Worm (Caenorhabditis elegans): ENCODE measurements around the gene F58A4.6.

The F58A4.6 gene

DNA sequence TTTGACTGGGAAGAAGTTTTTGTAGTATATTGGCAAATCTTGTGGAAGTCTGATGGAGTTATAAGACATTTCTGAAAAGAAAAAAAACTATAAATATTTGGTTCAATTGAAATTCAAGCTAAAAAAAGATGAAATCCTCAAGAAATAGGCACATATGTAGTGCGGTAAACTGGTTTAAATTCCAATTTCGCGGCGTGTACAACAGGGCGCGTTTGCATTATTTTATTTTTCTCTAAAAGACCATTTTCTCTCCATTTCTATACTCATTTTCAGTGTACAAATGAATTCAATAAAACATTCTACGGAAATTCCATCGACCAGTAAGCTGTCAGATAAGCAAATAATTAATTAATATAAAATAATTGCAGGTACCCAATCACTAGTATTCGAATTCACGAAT lies at the start of gene F58A4.6, which contains the start of gene pri-1:
Gene F58A4.6 (plus strand): TSS at position 272 of the 400 bp plus-strand sequence.
Gene pri-1 (minus strand): TSS at position 71 of the 400 bp plus-strand sequence.
- no peak for TF ChIP-seq cog-1 (tag; optimal IDR thresholded peaks at IDR 0.05)
- TF ChIP-seq flt-1 (GFP tag; IDR thresholded peaks at IDR 0.05): no peak
- no peak for TF ChIP-seq klf-2 (GFP tag; conservative IDR thresholded peaks at IDR 0.05)

DNA sequence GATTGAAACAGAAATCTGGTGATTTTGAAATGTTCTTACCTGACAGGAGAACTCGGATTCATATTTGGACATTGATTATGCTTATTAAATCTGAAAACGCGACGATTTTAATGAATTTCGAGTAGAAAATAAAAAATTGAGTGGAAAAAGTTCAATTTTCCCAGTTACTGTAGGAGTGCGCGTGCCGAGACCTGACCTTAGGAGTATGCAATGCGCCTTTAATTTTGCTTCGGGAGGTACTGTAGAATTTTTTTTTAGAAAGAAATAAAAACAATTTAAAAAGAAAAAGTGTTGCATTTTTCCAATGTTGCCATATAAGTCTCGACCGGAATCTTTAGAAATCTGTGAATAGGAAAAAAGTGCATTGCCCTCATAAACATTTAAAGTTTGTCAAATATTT lies 48.3 kb upstream of the F58A4.6 start, which contains the start of gene C48B4.11:
Gene C48B4.11 (minus strand): TSS at position 143 of the 400 bp plus-strand sequence.
- TF ChIP-seq med-1 (GFP tag; optimal IDR thresholded peaks at IDR 0.05; ENCODE audit: insufficient read depth): no peak

DNA sequence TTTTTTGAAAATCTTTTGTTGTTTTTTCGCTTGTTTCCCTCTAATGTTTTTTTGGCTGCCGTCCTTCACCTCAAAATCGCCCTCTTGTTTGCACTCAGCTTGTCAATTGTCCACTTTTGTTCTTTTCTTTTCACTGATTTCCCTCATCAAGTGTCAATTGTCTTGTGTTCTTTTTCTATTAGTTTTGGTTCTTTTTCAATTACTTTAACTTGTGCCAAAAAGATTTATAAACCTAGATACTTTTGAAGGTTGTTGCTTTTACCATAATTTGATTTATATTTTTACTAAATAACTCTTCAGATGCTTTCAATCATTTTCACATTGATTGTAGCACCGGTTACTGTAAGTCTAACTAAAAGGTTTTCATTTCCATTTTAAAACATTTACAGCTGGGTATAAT lies 45.8 kb upstream of the F58A4.6 start, which contains the start of gene C48B4.13:
Gene C48B4.13 (plus strand): TSS at position 301 of the 400 bp plus-strand sequence.
- TF ChIP-seq ztf-29 (GFP tag; IDR thresholded peaks at IDR 0.05) (no peak), med-1 (GFP tag; optimal IDR thresholded peaks at IDR 0.05; ENCODE audit: insufficient read depth) (no peak), klf-2 (GFP tag; conservative IDR thresholded peaks at IDR 0.05) (no peak), T22C8.4 (GFP tag; IDR thresholded peaks at IDR 0.05) (no peak), ztf-23 (GFP tag; IDR thresholded peaks at IDR 0.05) (no peak), ref-1 (GFP tag; conservative IDR thresholded peaks at IDR 0.05) (no peak), flt-1 (GFP tag; IDR thresholded peaks at IDR 0.05) (no peak), tab-1 (GFP tag; IDR thresholded peaks at IDR 0.05) (no peak), cog-1 (tag; optimal IDR thresholded peaks at IDR 0.05) (no peak)

DNA sequence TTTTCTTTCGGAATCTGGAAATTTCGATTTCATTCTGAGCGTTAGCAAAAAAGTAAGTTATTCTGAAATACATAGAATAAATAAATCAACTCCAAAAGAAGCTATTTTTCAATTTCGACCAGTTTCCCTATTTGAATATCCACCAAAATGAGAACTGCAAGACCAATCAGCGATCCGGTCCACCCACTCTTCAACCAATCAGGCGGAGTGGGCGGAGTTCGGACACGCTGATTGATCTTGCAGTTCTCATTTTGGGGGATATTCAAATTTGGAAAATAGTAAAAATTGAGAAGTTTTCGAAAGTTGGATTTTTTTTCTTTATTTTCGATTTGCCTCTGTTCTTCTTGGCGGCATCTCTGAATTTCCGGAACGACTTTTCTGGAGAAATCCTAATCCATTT lies 43.4 kb upstream of the F58A4.6 start:
- no peak for TF ChIP-seq ref-1 (GFP tag; conservative IDR thresholded peaks at IDR 0.05)
- TF ChIP-seq tab-1 (GFP tag; IDR thresholded peaks at IDR 0.05): no peak
- TF ChIP-seq T22C8.4 (GFP tag; IDR thresholded peaks at IDR 0.05): no peak
- TF ChIP-seq cog-1 (tag; optimal IDR thresholded peaks at IDR 0.05): no peak
- TF ChIP-seq flt-1 (GFP tag; IDR thresholded peaks at IDR 0.05): no peak
- no peak for TF ChIP-seq ztf-29 (GFP tag; IDR thresholded peaks at IDR 0.05)
- no peak for TF ChIP-seq med-1 (GFP tag; optimal IDR thresholded peaks at IDR 0.05; ENCODE audit: insufficient read depth)
- TF ChIP-seq ztf-23 (GFP tag; IDR thresholded peaks at IDR 0.05): no peak
- no peak for TF ChIP-seq klf-2 (GFP tag; conservative IDR thresholded peaks at IDR 0.05)

DNA sequence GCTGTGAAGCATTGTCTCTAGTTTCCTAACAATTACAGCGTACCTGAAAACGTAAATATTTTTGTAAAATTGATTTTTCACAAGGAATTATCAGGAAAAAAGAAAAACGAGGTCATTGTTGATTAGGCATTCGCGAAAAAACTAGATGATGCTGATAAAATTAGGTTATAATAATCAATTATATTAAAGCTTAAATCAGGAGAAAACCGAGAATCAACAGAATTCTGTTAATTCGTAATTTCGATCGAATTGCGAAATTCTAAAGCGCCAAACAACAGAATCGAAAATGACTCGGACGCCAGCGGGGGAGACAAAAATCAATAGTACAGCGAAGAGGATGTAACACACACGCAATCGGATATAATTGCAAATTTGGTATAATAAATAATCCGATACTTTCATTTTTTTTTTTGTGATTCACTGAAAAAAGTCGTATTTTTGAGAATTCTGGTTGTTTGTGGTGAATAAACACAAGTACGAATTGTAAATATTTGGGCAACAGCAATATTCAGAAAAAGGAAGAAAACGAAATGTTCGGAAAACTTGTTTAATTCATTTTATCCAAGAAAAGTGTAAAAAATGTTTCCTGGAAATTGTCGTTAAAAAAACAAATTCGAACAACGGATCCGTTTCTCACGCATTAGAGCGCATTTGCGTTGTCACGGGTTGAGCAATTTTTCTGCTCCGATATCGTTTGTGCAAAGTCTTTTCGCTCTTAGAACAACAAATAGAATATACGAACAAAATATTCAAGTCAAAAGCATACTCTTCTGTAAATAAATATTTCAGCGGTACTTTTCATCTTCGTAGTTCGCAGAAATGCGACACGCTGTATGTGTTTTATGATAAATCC lies 34.0 kb upstream of the F58A4.6 start, which contains the start of gene ced-7:
Gene ced-7 (minus strand): TSS at position 51 of the 853 bp plus-strand sequence.
- TF ChIP-seq klf-2 (GFP tag; conservative IDR thresholded peaks at IDR 0.05): no peak
- no peak for TF ChIP-seq ztf-29 (GFP tag; IDR thresholded peaks at IDR 0.05)
- no peak for TF ChIP-seq cog-1 (tag; optimal IDR thresholded peaks at IDR 0.05)
- TF ChIP-seq med-1 (GFP tag; optimal IDR thresholded peaks at IDR 0.05; ENCODE audit: insufficient read depth): no peak
- no peak for TF ChIP-seq ref-1 (GFP tag; conservative IDR thresholded peaks at IDR 0.05)
- TF ChIP-seq ztf-23 (GFP tag; IDR thresholded peaks at IDR 0.05): no peak

DNA sequence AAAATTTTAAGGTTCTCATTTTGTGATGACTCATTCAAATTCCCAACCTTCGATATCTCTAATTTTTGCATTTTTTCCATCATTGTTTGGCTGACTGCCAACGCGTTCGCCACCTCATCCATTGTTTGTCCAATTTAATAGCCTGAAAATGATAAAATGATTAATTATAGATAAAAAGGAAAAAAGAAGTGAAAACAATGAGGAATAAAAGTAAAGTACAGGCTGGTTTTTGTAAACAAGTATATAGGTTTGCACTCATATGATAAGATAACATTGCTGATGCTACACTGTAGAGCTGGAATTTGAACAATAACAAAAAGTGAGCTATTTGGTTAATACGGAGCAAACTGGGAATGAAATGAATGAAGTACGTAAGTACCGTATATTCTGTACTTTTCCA lies 32.0 kb upstream of the F58A4.6 start, which contains the start of gene C48B4.3:
Gene C48B4.3 (minus strand): TSS at position 149 of the 400 bp plus-strand sequence.
- TF ChIP-seq ztf-23 (GFP tag; IDR thresholded peaks at IDR 0.05): no peak
- TF ChIP-seq med-1 (GFP tag; optimal IDR thresholded peaks at IDR 0.05; ENCODE audit: insufficient read depth): no peak
- TF ChIP-seq klf-2 (GFP tag; conservative IDR thresholded peaks at IDR 0.05): no peak
- TF ChIP-seq flt-1 (GFP tag; IDR thresholded peaks at IDR 0.05): no peak
- no peak for TF ChIP-seq T22C8.4 (GFP tag; IDR thresholded peaks at IDR 0.05)
- TF ChIP-seq tab-1 (GFP tag; IDR thresholded peaks at IDR 0.05): no peak
- no peak for TF ChIP-seq ztf-29 (GFP tag; IDR thresholded peaks at IDR 0.05)
- TF ChIP-seq cog-1 (tag; optimal IDR thresholded peaks at IDR 0.05): no peak
- no peak for TF ChIP-seq ref-1 (GFP tag; conservative IDR thresholded peaks at IDR 0.05)

DNA sequence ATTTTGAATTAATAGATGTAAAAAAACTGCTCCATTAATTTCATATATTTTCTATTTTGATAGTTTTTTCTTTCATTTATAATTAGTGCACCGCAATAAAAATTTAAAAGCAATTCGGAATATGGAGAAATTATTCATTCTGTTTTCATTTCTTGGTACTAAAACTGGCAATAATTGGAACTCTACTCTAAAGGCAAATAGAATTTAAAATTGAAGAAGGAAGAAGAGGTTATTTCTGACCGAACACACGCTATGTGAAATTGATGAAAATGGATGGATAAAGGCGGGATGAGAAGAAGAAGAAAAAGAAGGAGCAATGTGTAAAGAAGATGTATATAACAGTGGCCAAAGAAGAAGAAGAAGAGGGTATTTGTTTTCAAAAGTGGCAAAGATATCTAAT lies 31.1 kb upstream of the F58A4.6 start:
- TF ChIP-seq ztf-23 (GFP tag; IDR thresholded peaks at IDR 0.05): no peak
- TF ChIP-seq tab-1 (GFP tag; IDR thresholded peaks at IDR 0.05): no peak
- TF ChIP-seq med-1 (GFP tag; optimal IDR thresholded peaks at IDR 0.05; ENCODE audit: insufficient read depth): no peak
- TF ChIP-seq ztf-29 (GFP tag; IDR thresholded peaks at IDR 0.05): no peak
- no peak for TF ChIP-seq cog-1 (tag; optimal IDR thresholded peaks at IDR 0.05)
- TF ChIP-seq ref-1 (GFP tag; conservative IDR thresholded peaks at IDR 0.05): no peak
- TF ChIP-seq klf-2 (GFP tag; conservative IDR thresholded peaks at IDR 0.05): no peak
- TF ChIP-seq flt-1 (GFP tag; IDR thresholded peaks at IDR 0.05): no peak
- no peak for TF ChIP-seq T22C8.4 (GFP tag; IDR thresholded peaks at IDR 0.05)

- TF ChIP-seq flt-1 (GFP tag; IDR thresholded peaks at IDR 0.05): no peak
- no peak for TF ChIP-seq ztf-29 (GFP tag; IDR thresholded peaks at IDR 0.05)
- no peak for TF ChIP-seq ref-1 (GFP tag; conservative IDR thresholded peaks at IDR 0.05)
- no peak for TF ChIP-seq ztf-23 (GFP tag; IDR thresholded peaks at IDR 0.05)
- no peak for TF ChIP-seq klf-2 (GFP tag; conservative IDR thresholded peaks at IDR 0.05)
Measured at ce11 chrIII:9585314-9585713, 29.0 kb upstream of the F58A4.6 start.

ce11 chrIII:9590212-9590611 lies 24.1 kb upstream of the F58A4.6 start:
- TF ChIP-seq cog-1 (tag; optimal IDR thresholded peaks at IDR 0.05) (no peak), med-1 (GFP tag; optimal IDR thresholded peaks at IDR 0.05; ENCODE audit: insufficient read depth) (no peak), ztf-29 (GFP tag; IDR thresholded peaks at IDR 0.05) (no peak), T22C8.4 (GFP tag; IDR thresholded peaks at IDR 0.05) (no peak), ref-1 (GFP tag; conservative IDR thresholded peaks at IDR 0.05) (no peak), tab-1 (GFP tag; IDR thresholded peaks at IDR 0.05) (no peak), ztf-23 (GFP tag; IDR thresholded peaks at IDR 0.05) (no peak), klf-2 (GFP tag; conservative IDR thresholded peaks at IDR 0.05) (no peak), flt-1 (GFP tag; IDR thresholded peaks at IDR 0.05) (no peak)

ce11 chrIII:9592118-9592517 lies 22.2 kb upstream of the F58A4.6 start, which contains the start of gene acox-1.5:
Gene acox-1.5 (minus strand): TSS chrIII:9592192.
- TF ChIP-seq ztf-29 (GFP tag; IDR thresholded peaks at IDR 0.05): no peak
- no peak for TF ChIP-seq T22C8.4 (GFP tag; IDR thresholded peaks at IDR 0.05)
- TF ChIP-seq med-1 (GFP tag; optimal IDR thresholded peaks at IDR 0.05; ENCODE audit: insufficient read depth): no peak
- no peak for TF ChIP-seq flt-1 (GFP tag; IDR thresholded peaks at IDR 0.05)
- no peak for TF ChIP-seq ref-1 (GFP tag; conservative IDR thresholded peaks at IDR 0.05)
- no peak for TF ChIP-seq cog-1 (tag; optimal IDR thresholded peaks at IDR 0.05)
- TF ChIP-seq tab-1 (GFP tag; IDR thresholded peaks at IDR 0.05): no peak
- TF ChIP-seq klf-2 (GFP tag; conservative IDR thresholded peaks at IDR 0.05): no peak
- no peak for TF ChIP-seq ztf-23 (GFP tag; IDR thresholded peaks at IDR 0.05)

Data from whole organism, midembryonic.